Worm (Caenorhabditis elegans) whole organism, L1 larva: ENCODE results near the gene nfki-1.

Source experiments
- C16A3.4 ChIP-seq: fragments of 150-350 bp; optimal IDR thresholded peaks from 2 replicates; lab custom pipeline; 2014; ENCODE audit warnings: missing biosample characterization, missing genetic modification characterization
- C34B4.2 ChIP-seq: sonication (generic microtip); optimal IDR thresholded peaks from 2 replicates; lab custom pipeline; 2017; ENCODE audit warnings: mild to moderate bottlenecking, missing genetic modification characterization, missing compliant biosample characterization
- alr-1 ChIP-seq: fragments of 200-800 bp; sonication (Bioruptor generic); optimal IDR thresholded peaks from 2 replicates; lab custom pipeline; 2018; ENCODE audit warnings: borderline replicate concordance, mild to moderate bottlenecking, missing genetic modification characterization, missing compliant biosample characterization
- aly-2 ChIP-seq: fragments of 150-350 bp; optimal IDR thresholded peaks from 2 replicates; lab custom pipeline; 2014; ENCODE audit warnings: missing biosample characterization, missing genetic modification characterization
- blmp-1 ChIP-seq: fragments of 150-350 bp; optimal IDR thresholded peaks from 2 replicates; lab custom pipeline; 2014; ENCODE audit warnings: missing biosample characterization, missing genetic modification characterization
- ceh-63 ChIP-seq: fragments of 200-800 bp; sonication (Bioruptor generic); optimal IDR thresholded peaks from 2 replicates; lab custom pipeline; 2018; ENCODE audit warnings: mild to moderate bottlenecking, missing genetic modification characterization, missing compliant biosample characterization
- ceh-82 ChIP-seq, 3 experiments: fragments of 150-350 bp in 1 of 3; sonication (generic microtip) in 2 of 3; optimal IDR thresholded peaks; 2 replicates each; lab custom pipeline; 2014 to 2017; ENCODE audit warnings: missing biosample characterization in 3 of 3, missing genetic modification characterization in 3 of 3
- ceh-88 ChIP-seq: fragments of 200-800 bp; sonication (Bioruptor generic); IDR thresholded peaks from 2 replicates; pipeline ENCODE4 v1.3.6; 2022; ENCODE audit warnings: missing genetic modification characterization, missing compliant biosample characterization
- ceh-90 ChIP-seq: sonication (generic microtip); optimal IDR thresholded peaks from 2 replicates; lab custom pipeline; 2016; ENCODE audit warnings: missing genetic modification characterization, missing compliant biosample characterization
- efl-1 ChIP-seq, 4 experiments: fragments of 150-350 bp; optimal IDR thresholded peaks in 3 of 4; peaks in 1 of 4; 1 replicate in 1 of 4; 2 replicates in 3 of 4; lab custom pipeline; 2014; ENCODE audit warnings: missing biosample characterization in 2 of 4, missing genetic modification characterization in 2 of 4, missing genetic modification reagents in 2 of 4
- egl-27 ChIP-seq, 2 experiments: fragments of 150-350 bp in 1 of 2; sonication (generic microtip); optimal IDR thresholded peaks; 3 replicates each; lab custom pipeline; 2017 to 2018; ENCODE audit warnings: missing biosample characterization in 2 of 2, missing genetic modification characterization in 2 of 2, missing genetic modification reagents in 2 of 2
- elt-2 ChIP-seq: sonication (generic microtip); optimal IDR thresholded peaks from 2 replicates; lab custom pipeline; 2016; ENCODE audit warnings: missing genetic modification characterization, mild to moderate bottlenecking, inconsistent platforms, missing compliant biosample characterization, missing genetic modification reagents
- elt-3 ChIP-seq, 6 experiments: fragments of 150-350 bp in 1 of 6; sonication (generic microtip); optimal IDR thresholded peaks; 2 replicates each; lab custom pipeline; 2017 to 2018; ENCODE audit warnings: missing biosample characterization in 6 of 6, missing genetic modification characterization in 6 of 6, inconsistent platforms in 1 of 6
- fkh-4 ChIP-seq: sonication (generic microtip); optimal IDR thresholded peaks from 2 replicates; lab custom pipeline; 2016; ENCODE audit warnings: missing compliant biosample characterization, missing genetic modification characterization, borderline replicate concordance
- fos-1 ChIP-seq: fragments of 150-350 bp; optimal IDR thresholded peaks from 2 replicates; lab custom pipeline; 2014; ENCODE audit warnings: missing biosample characterization, missing genetic modification characterization
- hlh-17 ChIP-seq: fragments of 200-800 bp; sonication (Bioruptor generic); optimal IDR thresholded peaks from 2 replicates; lab custom pipeline; 2018; ENCODE audit warnings: missing genetic modification characterization, mild to moderate bottlenecking, missing compliant biosample characterization, moderate library complexity, borderline replicate concordance
- jun-1 ChIP-seq: fragments of 150-350 bp; optimal IDR thresholded peaks from 2 replicates; lab custom pipeline; 2014; ENCODE audit warnings: missing biosample characterization, missing genetic modification reagents, missing genetic modification characterization
- lin-13 ChIP-seq: fragments of 150-350 bp; optimal IDR thresholded peaks from 2 replicates; lab custom pipeline; 2014; ENCODE audit warnings: missing biosample characterization, missing genetic modification reagents, missing genetic modification characterization
- lin-14 ChIP-seq: fragments of 200-800 bp; sonication (Bioruptor generic); optimal IDR thresholded peaks from 2 replicates; lab custom pipeline; 2018; ENCODE audit warnings: mild to moderate bottlenecking, missing genetic modification characterization, moderate library complexity, missing compliant biosample characterization
- lin-39 ChIP-seq: fragments of 150-350 bp; optimal IDR thresholded peaks from 2 replicates; lab custom pipeline; 2014; ENCODE audit warnings: missing biosample characterization, missing genetic modification reagents, missing genetic modification characterization
- lsy-2 ChIP-seq, 2 experiments: fragments of 150-350 bp; optimal IDR thresholded peaks; 2 replicates each; lab custom pipeline; 2014; ENCODE audit warnings: missing biosample characterization in 2 of 2, missing genetic modification characterization in 2 of 2
- mdl-1 ChIP-seq, 2 experiments: fragments of 150-350 bp; optimal IDR thresholded peaks; 2 replicates each; lab custom pipeline; 2014 to 2017; ENCODE audit warnings: missing biosample characterization in 2 of 2, missing genetic modification characterization in 2 of 2, inconsistent platforms in 1 of 2
- mep-1 ChIP-seq: fragments of 150-350 bp; optimal IDR thresholded peaks from 2 replicates; lab custom pipeline; 2014; ENCODE audit warnings: missing biosample characterization, missing genetic modification characterization
- nhr-12 ChIP-seq: sonication (generic microtip); optimal IDR thresholded peaks from 2 replicates; lab custom pipeline; 2017; ENCODE audit warnings: missing biosample characterization, missing genetic modification characterization
- nhr-19 ChIP-seq: fragments of 200-800 bp; sonication (Bioruptor generic); conservative IDR thresholded peaks from 2 replicates; pipeline ENCODE4 v1.3.6; 2022; ENCODE audit warnings: missing genetic modification characterization, missing compliant biosample characterization
- nhr-20 ChIP-seq: sonication (generic microtip); optimal IDR thresholded peaks from 2 replicates; lab custom pipeline; 2016; ENCODE audit warnings: mild to moderate bottlenecking, missing genetic modification characterization, missing compliant biosample characterization
- nhr-237 ChIP-seq: fragments of 150-350 bp; optimal IDR thresholded peaks from 2 replicates; lab custom pipeline; 2014; ENCODE audit warnings: missing biosample characterization, missing genetic modification characterization
- nhr-71 ChIP-seq: sonication (generic microtip); optimal IDR thresholded peaks from 2 replicates; lab custom pipeline; 2016; ENCODE audit warnings: mild to moderate bottlenecking, missing genetic modification characterization, moderate library complexity, missing compliant biosample characterization
- nhr-84 ChIP-seq: sonication (generic microtip); optimal IDR thresholded peaks from 2 replicates; lab custom pipeline; 2017; ENCODE audit warnings: missing biosample characterization, missing genetic modification characterization
- nhr-85 ChIP-seq: sonication (generic microtip); peaks from one replicate; lab custom pipeline; 2016; ENCODE audit warnings: missing genetic modification characterization, inconsistent platforms, missing compliant biosample characterization
- nhr-90 ChIP-seq: sonication (generic microtip); optimal IDR thresholded peaks from 2 replicates; lab custom pipeline; 2016; ENCODE audit warnings: mild to moderate bottlenecking, missing genetic modification characterization, missing compliant biosample characterization; ENCODE audit not compliant: poor library complexity
- pax-3 ChIP-seq: fragments of 200-800 bp; sonication (Bioruptor generic); optimal IDR thresholded peaks from 2 replicates; lab custom pipeline; 2018; ENCODE audit warnings: mild to moderate bottlenecking, missing genetic modification characterization, moderate library complexity, missing compliant biosample characterization
- pqm-1 ChIP-seq: sonication (generic microtip); optimal IDR thresholded peaks from 3 replicates; lab custom pipeline; 2017; ENCODE audit warnings: missing biosample characterization, missing genetic modification characterization
- rnt-1 ChIP-seq: sonication (generic microtip); optimal IDR thresholded peaks from 2 replicates; lab custom pipeline; 2016; ENCODE audit warnings: mild to moderate bottlenecking, missing genetic modification characterization, moderate library complexity, missing compliant biosample characterization
- skn-1 ChIP-seq: fragments of 150-350 bp; optimal IDR thresholded peaks from 2 replicates; lab custom pipeline; 2014; ENCODE audit warnings: missing biosample characterization, missing genetic modification characterization
- snpc-4 ChIP-seq: fragments of 150-350 bp; optimal IDR thresholded peaks from 2 replicates; lab custom pipeline; 2014; ENCODE audit warnings: missing biosample characterization, missing genetic modification characterization
- snu-23 ChIP-seq: sonication (generic microtip); optimal IDR thresholded peaks from 2 replicates; lab custom pipeline; 2016; ENCODE audit warnings: missing genetic modification characterization, missing compliant biosample characterization
- sox-4 ChIP-seq: sonication (generic microtip); optimal IDR thresholded peaks from 2 replicates; lab custom pipeline; 2016; ENCODE audit warnings: missing genetic modification characterization, missing compliant biosample characterization
- swsn-7 ChIP-seq: sonication (generic microtip); optimal IDR thresholded peaks from 2 replicates; lab custom pipeline; 2016; ENCODE audit warnings: missing genetic modification characterization, missing compliant biosample characterization
- tbx-2 ChIP-seq: sonication (generic microtip); optimal IDR thresholded peaks from 2 replicates; lab custom pipeline; 2016; ENCODE audit warnings: missing genetic modification characterization, missing compliant biosample characterization
- unc-130 ChIP-seq: fragments of 150-350 bp; optimal IDR thresholded peaks from 2 replicates; lab custom pipeline; 2017; ENCODE audit warnings: missing biosample characterization, missing genetic modification characterization, inconsistent platforms
- unc-30 ChIP-seq: sonication (generic microtip); optimal IDR thresholded peaks from 2 replicates; lab custom pipeline; 2017; ENCODE audit warnings: missing biosample characterization, missing genetic modification characterization
- unc-62 ChIP-seq: fragments of 150-350 bp; optimal IDR thresholded peaks from 2 replicates; lab custom pipeline; 2014; ENCODE audit warnings: missing biosample characterization, missing genetic modification reagents, missing genetic modification characterization
- vab-15 ChIP-seq: sonication (generic microtip); optimal IDR thresholded peaks from 2 replicates; lab custom pipeline; 2017; ENCODE audit warnings: missing genotype, mild to moderate bottlenecking, missing genetic modification characterization, missing compliant biosample characterization
- ztf-11 ChIP-seq, 2 experiments: sonication (generic microtip); optimal IDR thresholded peaks; 2 replicates each; lab custom pipeline; 2016 to 2017; ENCODE audit warnings: missing genetic modification characterization in 2 of 2, missing biosample characterization in 1 of 2, missing compliant biosample characterization in 1 of 2
- ztf-4 ChIP-seq: fragments of 150-350 bp; optimal IDR thresholded peaks from 2 replicates; lab custom pipeline; 2014; ENCODE audit warnings: missing biosample characterization, missing genetic modification characterization

Gene nfki-1

ce11 chrX:15338195-15338594 lies 16.8 kb upstream of the nfki-1 start:
- TF ChIP-seq swsn-7 (tag; lab: Kevin White, UChicago), result peak; percentile 7
- TF ChIP-seq nhr-19 (GFP tag; lab: Robert Waterston, UW), result peak; percentile 51; the same call in 1 of the 2 replicates
- peak in 1 of 2 experiments; percentile 35 for TF ChIP-seq mdl-1 (tag; optimal IDR thresholded peaks at IDR 0.05; lab: Kevin White, UChicago)
- TF ChIP-seq mep-1, result no peak
- peak; percentile 77 for TF ChIP-seq rnt-1 (tag; lab: Kevin White, UChicago)
- TF ChIP-seq nhr-20 (tag; lab: Kevin White, UChicago), result peak; percentile 43
- TF ChIP-seq lin-39 (tag; lab: Kevin White, UChicago), result peak; percentile 42
- TF ChIP-seq unc-130 (tag; lab: Kevin White, UChicago), result peak; percentile 54
- TF ChIP-seq lsy-2 (tag; optimal IDR thresholded peaks at IDR 0.05; lab: Kevin White, UChicago), result peak in 1 of 2 experiments; percentile 32
- no peak for TF ChIP-seq hlh-17
- peak; percentile 10 for TF ChIP-seq snpc-4 (tag; lab: Kevin White, UChicago)
- TF ChIP-seq skn-1, result peak; percentile 33
- peak; percentile 82 for TF ChIP-seq lin-14 (GFP tag; lab: Kevin White, UChicago)
- peak; percentile 78 for TF ChIP-seq nhr-71 (tag; lab: Kevin White, UChicago)
- no peak for TF ChIP-seq nhr-90 (tag; lab: Kevin White, UChicago)
- TF ChIP-seq snu-23 (GFP tag; lab: Kevin White, UChicago), result peak; percentile 36

ce11 chrX:15339807-15340596 lies 15.0 kb upstream of the nfki-1 start, which contains the start of gene Y15E3A.5:
Gene Y15E3A.5, plus strand, starts transcription at chrX:15340558.
- no peak for TF ChIP-seq sox-4 (tag; lab: Kevin White, UChicago)
- peak; percentile 16 for TF ChIP-seq jun-1
- no peak for TF ChIP-seq nhr-237 (tag; lab: Kevin White, UChicago)
- no peak for TF ChIP-seq aly-2 (tag; lab: Kevin White, UChicago)
- TF ChIP-seq rnt-1 (tag; lab: Kevin White, UChicago), result peak; percentile 48
- TF ChIP-seq lin-14 (GFP tag; lab: Kevin White, UChicago), result peak; percentile 90
- TF ChIP-seq ceh-82 (tag; optimal IDR thresholded peaks at IDR 0.05; lab: Kevin White, UChicago), result peak in 1 of 3 experiments; percentile 23
- TF ChIP-seq lin-13, result peak; percentile 13
- no peak for TF ChIP-seq hlh-17
- TF ChIP-seq unc-62 (GFP tag; lab: Kevin White, UChicago), result no peak
- TF ChIP-seq vab-15 (tag; lab: Kevin White, UChicago), result no peak
- TF ChIP-seq nhr-12, result no peak
- peak in 1 of 2 experiments; percentile 17 for TF ChIP-seq efl-1 (optimal IDR thresholded peaks at IDR 0.05; lab: Kevin White, UChicago)
- peak in 1 of 2 experiments; percentile 88 for TF ChIP-seq efl-1 (GFP tag; optimal IDR thresholded peaks at IDR 0.05 in 1 of 2; lab: Kevin White, UChicago)
- no peak for TF ChIP-seq fkh-4 (tag; lab: Kevin White, UChicago)
- TF ChIP-seq ztf-11 (tag; optimal IDR thresholded peaks at IDR 0.05; lab: Kevin White, UChicago), result no peak
- TF ChIP-seq egl-27 (tag; optimal IDR thresholded peaks at IDR 0.05; lab: Kevin White, UChicago), result peak in 1 of 2 experiments; percentile 18
- no peak for TF ChIP-seq ceh-63 (GFP tag; lab: Kevin White, UChicago)
- TF ChIP-seq snu-23 (GFP tag; lab: Kevin White, UChicago), result peak; percentile 77
- peak; percentile 1 for TF ChIP-seq fos-1 (tag; lab: Kevin White, UChicago)
- no peak for TF ChIP-seq unc-30 (tag; lab: Kevin White, UChicago)
- peak; percentile 64 for TF ChIP-seq C16A3.4 (tag; lab: Kevin White, UChicago)
- TF ChIP-seq ztf-4, result no peak
- peak; percentile 14 for TF ChIP-seq swsn-7 (tag; lab: Kevin White, UChicago)
- TF ChIP-seq nhr-71 (tag; lab: Kevin White, UChicago), result peak; percentile 79
- TF ChIP-seq pax-3, result no peak
- no peak for TF ChIP-seq nhr-84 (tag; lab: Kevin White, UChicago)
- TF ChIP-seq ceh-88 (GFP tag; lab: Robert Waterston, UW), result no peak
- TF ChIP-seq blmp-1 (tag; lab: Kevin White, UChicago), result peak; percentile 65
- TF ChIP-seq nhr-90 (tag; lab: Kevin White, UChicago), result peak; percentile 80
- no peak for TF ChIP-seq C34B4.2 (tag; lab: Kevin White, UChicago)
- TF ChIP-seq alr-1, result no peak
- TF ChIP-seq elt-2 (tag; lab: Kevin White, UChicago), result peak; percentile 53
- peak; percentile 32 for TF ChIP-seq skn-1
- TF ChIP-seq lin-39 (tag; lab: Kevin White, UChicago), result no peak
- peak in 5 of 6 experiments; percentile 49 to 85 (median 74) for TF ChIP-seq elt-3 (tag; optimal IDR thresholded peaks at IDR 0.05; lab: Kevin White, UChicago)
- TF ChIP-seq pqm-1 (tag; lab: Kevin White, UChicago), result no peak
- peak; percentile 98 for TF ChIP-seq nhr-85 (tag; lab: Kevin White, UChicago)
- no peak for TF ChIP-seq ceh-90 (tag; lab: Kevin White, UChicago)
- peak; percentile 50 for TF ChIP-seq tbx-2 (tag; lab: Kevin White, UChicago)
